Worm (Caenorhabditis elegans) whole organism, midembryonic: ENCODE measurements around the gene math-33.

ENCODE experiments used
- flt-1 ChIP-seq: fragments of 200-800 bp; sonication (Bioruptor generic); IDR thresholded peaks from 2 replicates; pipeline ENCODE4 v1.3.6; 2022; ENCODE audit warnings: missing genetic modification characterization, missing compliant biosample characterization
- ref-1 ChIP-seq: fragments of 200-800 bp; sonication (Bioruptor generic); conservative IDR thresholded peaks from 2 replicates; pipeline ENCODE4 v1.3.6; 2022; ENCODE audit warnings: missing genetic modification reagents, missing genetic modification characterization, missing compliant biosample characterization
- ztf-29 ChIP-seq: fragments of 200-800 bp; sonication (Bioruptor generic); IDR thresholded peaks from 2 replicates; pipeline ENCODE4 v1.3.6; 2022; ENCODE audit warnings: missing genetic modification reagents, missing genetic modification characterization, missing compliant biosample characterization

ce11 chrV:11083691-11084090 is 30.0 kb upstream of the math-33 start:
- TF ChIP-seq flt-1 (GFP tag; lab: Robert Waterston, UW) (no peak), ref-1 (GFP tag; lab: Robert Waterston, UW) (no peak), ztf-29 (no peak)
